Worm (Caenorhabditis elegans) whole organism, L2 larva: ENCODE data around the gene rab-1.

ENCODE experiments used
- C34F6.9 ChIP-seq: fragments of 150-350 bp; optimal IDR thresholded peaks from 2 replicates; lab custom pipeline; 2014; ENCODE audit warnings: missing biosample characterization, missing genetic modification characterization
- Y55F3AM.14 ChIP-seq: fragments of 200-800 bp; sonication (Bioruptor generic); optimal IDR thresholded peaks from 2 replicates; lab custom pipeline; 2018; ENCODE audit warnings: mild to moderate bottlenecking, missing genetic modification characterization, missing compliant biosample characterization
- aly-2 ChIP-seq: fragments of 150-350 bp; optimal IDR thresholded peaks from 2 replicates; lab custom pipeline; 2014; ENCODE audit warnings: missing biosample characterization, missing genetic modification characterization
- ceh-82 ChIP-seq: fragments of 150-350 bp; optimal IDR thresholded peaks from 2 replicates; lab custom pipeline; 2014; ENCODE audit warnings: missing biosample characterization, missing genetic modification characterization
- dmd-4 ChIP-seq: sonication (generic microtip); optimal IDR thresholded peaks from 2 replicates; lab custom pipeline; 2017; ENCODE audit warnings: missing biosample characterization, missing genetic modification characterization
- egl-27 ChIP-seq: sonication (generic microtip); optimal IDR thresholded peaks from 3 replicates; lab custom pipeline; 2017; ENCODE audit warnings: missing biosample characterization, missing genetic modification reagents, missing genetic modification characterization
- lin-39 ChIP-seq: fragments of 150-350 bp; optimal IDR thresholded peaks from 2 replicates; lab custom pipeline; 2014; ENCODE audit warnings: missing biosample characterization, missing genetic modification reagents, missing genetic modification characterization
- unc-39 ChIP-seq: fragments of 150-350 bp; optimal IDR thresholded peaks from 2 replicates; lab custom pipeline; 2014; ENCODE audit warnings: missing biosample characterization, missing genetic modification characterization

ce11 chrV:1313274-1313673 is 49.5 kb upstream of the rab-1 start:
- no peak for TF ChIP-seq unc-39 (tag; lab: Kevin White, UChicago)
- no peak for TF ChIP-seq dmd-4 (tag; lab: Kevin White, UChicago)
- TF ChIP-seq lin-39 (tag; lab: Kevin White, UChicago): no peak
- no peak for TF ChIP-seq aly-2 (tag; lab: Kevin White, UChicago)
- TF ChIP-seq C34F6.9 (tag; lab: Kevin White, UChicago): no peak
- TF ChIP-seq egl-27 (tag; lab: Kevin White, UChicago): no peak
- TF ChIP-seq Y55F3AM.14 (GFP tag; lab: Kevin White, UChicago): no peak
- no peak for TF ChIP-seq ceh-82 (tag; lab: Kevin White, UChicago)
